Fruit fly (Drosophila melanogaster) whole organism, prepupa: Measurements from ENCODE around the gene CG9166.

Experiments
- CG32006 ChIP-seq: fragments of 200-800 bp; sonication (Bioruptor generic); optimal IDR thresholded peaks from 3 replicates; lab custom pipeline; 2017; ENCODE audit warnings: missing biosample characterization, mild to moderate bottlenecking, missing genetic modification characterization
- CG8119 ChIP-seq: fragments of 200-800 bp; sonication (Bioruptor generic); IDR thresholded peaks from 3 replicates; pipeline ENCODE4 v1.3.6; 2022; ENCODE audit warnings: missing biosample characterization, missing genetic modification characterization
- fd85E ChIP-seq: fragments of 200-800 bp; sonication (Bioruptor generic); optimal IDR thresholded peaks from 3 replicates; lab custom pipeline; 2016; ENCODE audit warnings: missing biosample characterization, missing genetic modification characterization
- salr ChIP-seq, 2 experiments: fragments of 200-800 bp; sonication (Bioruptor generic); optimal IDR thresholded peaks; 3 replicates each; lab custom pipeline; 2016 to 2018; ENCODE audit warnings: missing biosample characterization in 2 of 2, missing genetic modification characterization in 2 of 2, mild to moderate bottlenecking in 1 of 2
- spab ChIP-seq: fragments of 200-800 bp; sonication (Bioruptor generic); optimal IDR thresholded peaks from 2 replicates; lab custom pipeline; 2017; ENCODE audit warnings: missing biosample characterization, mild to moderate bottlenecking, missing genetic modification characterization, missing genetic modification reagents
- vri ChIP-seq: fragments of 200-800 bp; sonication (Bioruptor generic); optimal IDR thresholded peaks from 3 replicates; lab custom pipeline; 2016; ENCODE audit warnings: missing biosample characterization, mild to moderate bottlenecking, missing genetic modification characterization

dm6 chr3L:1330420-1330819 is 20.5 kb upstream of the CG9166 start:
- TF ChIP-seq CG32006 (GFP tag; lab: Kevin White, UChicago) (no peak), fd85E (no peak), salr (GFP tag; optimal IDR thresholded peaks at IDR 0.05; lab: Kevin White, UChicago) (no peak), CG8119 (GFP tag; lab: Robert Waterston, UW) (no peak), vri (no peak), spab (GFP tag; lab: Kevin White, UChicago) (no peak)
